Fruit fly (Drosophila melanogaster) whole organism, prepupa: ENCODE data around the gene CG3527.

Source experiments
- Blimp-1 ChIP-seq: fragments of 200-800 bp; sonication (Bioruptor generic); optimal IDR thresholded peaks from 3 replicates; lab custom pipeline; 2017; ENCODE audit warnings: missing biosample characterization, missing genetic modification characterization, mild to moderate bottlenecking, moderate library complexity, missing genetic modification reagents
- CG10631 ChIP-seq: fragments of 200-800 bp; sonication (Bioruptor generic); optimal IDR thresholded peaks from 2 replicates; lab custom pipeline; 2016; ENCODE audit warnings: missing biosample characterization, missing genetic modification characterization
- CG10669 ChIP-seq: fragments of 200-800 bp; sonication (Bioruptor generic); optimal IDR thresholded peaks from 3 replicates; lab custom pipeline; 2018; ENCODE audit warnings: missing biosample characterization, mild to moderate bottlenecking, missing genetic modification characterization, moderate library complexity
- CG11294 ChIP-seq: fragments of 200-800 bp; sonication (Bioruptor generic); IDR thresholded peaks from 2 replicates; pipeline ENCODE4 v1.3.6; 2022; ENCODE audit warnings: missing biosample characterization, missing genetic modification characterization
- CG11762 ChIP-seq: fragments of 200-800 bp; sonication (Bioruptor generic); optimal IDR thresholded peaks from 3 replicates; lab custom pipeline; 2016; ENCODE audit warnings: missing biosample characterization, missing genetic modification characterization; ENCODE audit not compliant: insufficient read depth
- CG1621 ChIP-seq: fragments of 200-800 bp; sonication (Bioruptor generic); optimal IDR thresholded peaks from 3 replicates; lab custom pipeline; 2018; ENCODE audit warnings: missing biosample characterization, mild to moderate bottlenecking, missing genetic modification characterization
- CG3032 ChIP-seq: fragments of 200-800 bp; optimal IDR thresholded peaks from 2 replicates; lab custom pipeline; 2019; ENCODE audit warnings: missing biosample characterization, mild to moderate bottlenecking, missing genetic modification characterization, moderate library complexity
- CG31627 ChIP-seq: fragments of 200-800 bp; sonication (Bioruptor generic); optimal IDR thresholded peaks from 3 replicates; lab custom pipeline; 2016; ENCODE audit warnings: missing biosample characterization, missing genetic modification characterization
- CG32006 ChIP-seq: fragments of 200-800 bp; sonication (Bioruptor generic); optimal IDR thresholded peaks from 3 replicates; lab custom pipeline; 2017; ENCODE audit warnings: missing biosample characterization, mild to moderate bottlenecking, missing genetic modification characterization
- CG34406 ChIP-seq: fragments of 200-800 bp; sonication (Bioruptor generic); optimal IDR thresholded peaks from 3 replicates; lab custom pipeline; 2016; ENCODE audit warnings: missing biosample characterization, missing genetic modification characterization
- CG3919 ChIP-seq: fragments of 200-800 bp; sonication (Bioruptor generic); optimal IDR thresholded peaks from 3 replicates; lab custom pipeline; 2016; ENCODE audit warnings: missing biosample characterization, missing genetic modification characterization
- CG4318 ChIP-seq: fragments of 200-800 bp; sonication (Bioruptor generic); optimal IDR thresholded peaks from 3 replicates; lab custom pipeline; 2017; ENCODE audit warnings: missing biosample characterization, mild to moderate bottlenecking, missing genetic modification characterization
- CG6163 ChIP-seq: fragments of 200-800 bp; sonication (Bioruptor generic); IDR thresholded peaks from 3 replicates; pipeline ENCODE4 v1.3.6; 2022; ENCODE audit warnings: missing biosample characterization, missing genetic modification characterization
- CG6276 ChIP-seq: fragments of 200-800 bp; sonication (Bioruptor generic); optimal IDR thresholded peaks from 2 replicates; lab custom pipeline; 2017; ENCODE audit warnings: missing biosample characterization, mild to moderate bottlenecking, missing genetic modification characterization
- CG6792 ChIP-seq: fragments of 200-800 bp; sonication (Bioruptor generic); optimal IDR thresholded peaks from 3 replicates; lab custom pipeline; 2016; ENCODE audit warnings: missing biosample characterization, missing genetic modification characterization
- CG6854 ChIP-seq: fragments of 200-800 bp; sonication (Bioruptor generic); optimal IDR thresholded peaks from 2 replicates; lab custom pipeline; 2017; ENCODE audit warnings: missing biosample characterization, mild to moderate bottlenecking, missing genetic modification characterization
- CG7368 ChIP-seq: fragments of 200-800 bp; sonication (Bioruptor generic); optimal IDR thresholded peaks from 3 replicates; lab custom pipeline; 2016; ENCODE audit warnings: missing biosample characterization, missing genetic modification characterization
- CG8119 ChIP-seq: fragments of 200-800 bp; sonication (Bioruptor generic); IDR thresholded peaks from 3 replicates; pipeline ENCODE4 v1.3.6; 2022; ENCODE audit warnings: missing biosample characterization, missing genetic modification characterization
- CG8319 ChIP-seq: fragments of 200-800 bp; sonication (Bioruptor generic); optimal IDR thresholded peaks from 3 replicates; lab custom pipeline; 2016; ENCODE audit warnings: missing biosample characterization, missing genetic modification characterization
- Eip78C ChIP-seq: fragments of 200-800 bp; sonication (Bioruptor generic); peaks from one replicate; lab custom pipeline; 2016; ENCODE audit warnings: missing biosample characterization, missing genetic modification characterization
- Eip93F ChIP-seq: fragments of 200-800 bp; sonication (Bioruptor generic); optimal IDR thresholded peaks from 2 replicates; lab custom pipeline; 2016; ENCODE audit warnings: missing biosample characterization, mild to moderate bottlenecking, missing genetic modification characterization
- Ets21C ChIP-seq: fragments of 200-800 bp; sonication (Bioruptor generic); optimal IDR thresholded peaks from 3 replicates; lab custom pipeline; 2016; ENCODE audit warnings: missing biosample characterization, missing genetic modification characterization
- Ets96B ChIP-seq: fragments of 200-800 bp; optimal IDR thresholded peaks from 2 replicates; lab custom pipeline; 2019; ENCODE audit warnings: missing biosample characterization, mild to moderate bottlenecking, missing genetic modification characterization, moderate library complexity
- Gug ChIP-seq: fragments of 200-800 bp; sonication (Bioruptor generic); IDR thresholded peaks from 2 replicates; pipeline ENCODE4 v1.3.6; 2022; ENCODE audit warnings: missing biosample characterization, missing genetic modification characterization
- Hr38 ChIP-seq: sonication (Bioruptor generic); optimal IDR thresholded peaks from 2 replicates; lab custom pipeline; 2016; ENCODE audit warnings: missing biosample characterization, missing genetic modification characterization
- Hr39 ChIP-seq: fragments of 200-800 bp; sonication (Bioruptor generic); optimal IDR thresholded peaks from 2 replicates; lab custom pipeline; 2016; ENCODE audit warnings: missing biosample characterization, missing genetic modification characterization
- Hr4 ChIP-seq: fragments of 200-800 bp; sonication (Bioruptor generic); optimal IDR thresholded peaks from 3 replicates; lab custom pipeline; 2016; ENCODE audit warnings: missing biosample characterization, missing genetic modification characterization
- Met ChIP-seq: fragments of 200-800 bp; sonication (Bioruptor generic); optimal IDR thresholded peaks from 3 replicates; lab custom pipeline; 2016; ENCODE audit warnings: missing biosample characterization, missing genetic modification characterization
- OdsH ChIP-seq: fragments of 200-800 bp; sonication (Bioruptor generic); optimal IDR thresholded peaks from 3 replicates; lab custom pipeline; 2016; ENCODE audit warnings: missing biosample characterization, missing genetic modification characterization
- Smox ChIP-seq: fragments of 200-800 bp; sonication (Bioruptor generic); optimal IDR thresholded peaks from 3 replicates; lab custom pipeline; 2016; ENCODE audit warnings: missing biosample characterization, missing genetic modification characterization
- Sox102F ChIP-seq: fragments of 200-800 bp; sonication (Bioruptor generic); optimal IDR thresholded peaks from 2 replicates; lab custom pipeline; 2016; ENCODE audit warnings: missing biosample characterization, mild to moderate bottlenecking, missing genetic modification characterization
- Sox14 ChIP-seq: fragments of 200-800 bp; sonication (Bioruptor generic); optimal IDR thresholded peaks from 3 replicates; lab custom pipeline; 2016; ENCODE audit warnings: missing biosample characterization, missing genetic modification characterization
- achi ChIP-seq: fragments of 200-800 bp; sonication (Bioruptor generic); optimal IDR thresholded peaks from 3 replicates; lab custom pipeline; 2016; ENCODE audit warnings: missing biosample characterization, missing genetic modification characterization
- acj6 ChIP-seq: fragments of 200-800 bp; sonication (Bioruptor generic); optimal IDR thresholded peaks from 3 replicates; lab custom pipeline; 2016; ENCODE audit warnings: missing biosample characterization, missing genetic modification characterization
- cyc ChIP-seq: fragments of 200-800 bp; sonication (Bioruptor generic); optimal IDR thresholded peaks from 3 replicates; lab custom pipeline; 2016; ENCODE audit warnings: missing biosample characterization, missing genetic modification characterization
- dac ChIP-seq: fragments of 200-800 bp; sonication (Bioruptor generic); optimal IDR thresholded peaks from 2 replicates; lab custom pipeline; 2017; ENCODE audit warnings: missing biosample characterization, mild to moderate bottlenecking, missing genetic modification characterization
- dsx ChIP-seq: fragments of 200-800 bp; optimal IDR thresholded peaks from 3 replicates; lab custom pipeline; 2019; ENCODE audit warnings: missing biosample characterization, mild to moderate bottlenecking, missing genetic modification characterization, moderate library complexity; ENCODE audit not compliant: poor library complexity, severe bottlenecking
- eg ChIP-seq: fragments of 200-800 bp; sonication (Bioruptor generic); IDR thresholded peaks from 3 replicates; pipeline ENCODE4 v1.3.6; 2022; ENCODE audit warnings: missing biosample characterization, missing genetic modification characterization
- esn ChIP-seq: fragments of 200-800 bp; sonication (Bioruptor generic); optimal IDR thresholded peaks from 2 replicates; lab custom pipeline; 2016; ENCODE audit warnings: missing biosample characterization, mild to moderate bottlenecking, missing genetic modification characterization, moderate library complexity
- fd59A ChIP-seq: fragments of 200-800 bp; sonication (Bioruptor generic); optimal IDR thresholded peaks from 2 replicates; lab custom pipeline; 2017; ENCODE audit warnings: missing biosample characterization, mild to moderate bottlenecking, missing genetic modification characterization, missing genetic modification reagents
- fd85E ChIP-seq: fragments of 200-800 bp; sonication (Bioruptor generic); optimal IDR thresholded peaks from 3 replicates; lab custom pipeline; 2016; ENCODE audit warnings: missing biosample characterization, missing genetic modification characterization
- fkh ChIP-seq: fragments of 200-800 bp; sonication (Bioruptor generic); optimal IDR thresholded peaks from 3 replicates; lab custom pipeline; 2017; ENCODE audit warnings: missing biosample characterization, mild to moderate bottlenecking, missing genetic modification characterization, moderate library complexity
- lz ChIP-seq: fragments of 200-800 bp; sonication (Bioruptor generic); optimal IDR thresholded peaks from 3 replicates; lab custom pipeline; 2016; ENCODE audit warnings: missing biosample characterization, missing genetic modification characterization
- net ChIP-seq: fragments of 200-800 bp; sonication (Bioruptor generic); optimal IDR thresholded peaks from 3 replicates; lab custom pipeline; 2016; ENCODE audit warnings: missing biosample characterization, missing genetic modification characterization
- pdm3 ChIP-seq: fragments of 200-800 bp; sonication (Bioruptor generic); optimal IDR thresholded peaks from 3 replicates; lab custom pipeline; 2016; ENCODE audit warnings: missing biosample characterization, missing genetic modification characterization
- salr ChIP-seq, 2 experiments: fragments of 200-800 bp; sonication (Bioruptor generic); optimal IDR thresholded peaks; 3 replicates each; lab custom pipeline; 2016 to 2018; ENCODE audit warnings: missing biosample characterization in 2 of 2, missing genetic modification characterization in 2 of 2, mild to moderate bottlenecking in 1 of 2
- spab ChIP-seq: fragments of 200-800 bp; sonication (Bioruptor generic); optimal IDR thresholded peaks from 2 replicates; lab custom pipeline; 2017; ENCODE audit warnings: missing biosample characterization, mild to moderate bottlenecking, missing genetic modification characterization, missing genetic modification reagents
- ss ChIP-seq, 2 experiments: fragments of 200-800 bp; sonication (Bioruptor generic); optimal IDR thresholded peaks; 2 replicates in 1 of 2; 3 replicates in 1 of 2; lab custom pipeline; 2017 to 2018; ENCODE audit warnings: mild to moderate bottlenecking in 2 of 2, missing biosample characterization in 2 of 2, missing genetic modification characterization in 2 of 2, moderate library complexity in 1 of 2
- svp ChIP-seq: fragments of 200-800 bp; sonication (Bioruptor generic); peaks from one replicate; lab custom pipeline; 2016; ENCODE audit warnings: missing biosample characterization, missing genetic modification characterization
- topi ChIP-seq: fragments of 200-800 bp; sonication (Bioruptor generic); optimal IDR thresholded peaks from 3 replicates; lab custom pipeline; 2016; ENCODE audit warnings: missing biosample characterization, missing genetic modification characterization
- vri ChIP-seq: fragments of 200-800 bp; sonication (Bioruptor generic); optimal IDR thresholded peaks from 3 replicates; lab custom pipeline; 2016; ENCODE audit warnings: missing biosample characterization, mild to moderate bottlenecking, missing genetic modification characterization

The CG3527 gene

dm6 chrX:4560182-4560845, 8.5 kb downstream of the CG3527 start:
- no peak for TF ChIP-seq spab (GFP tag; lab: Kevin White, UChicago)
- TF ChIP-seq Ets96B (tag; lab: Kevin White, UChicago) = peak; percentile 38
- peak; percentile 12 for TF ChIP-seq CG1621 (tag; lab: Kevin White, UChicago)
- TF ChIP-seq OdsH (GFP tag; lab: Kevin White, UChicago) = peak; percentile 13
- TF ChIP-seq salr (GFP tag; optimal IDR thresholded peaks at IDR 0.05; lab: Kevin White, UChicago) = peak in 1 of 2 experiments; percentile 33
- no peak for TF ChIP-seq CG4318 (GFP tag; lab: Kevin White, UChicago)
- peak; percentile 23 for TF ChIP-seq Smox
- no peak for TF ChIP-seq CG11294
- TF ChIP-seq CG32006 = no peak
- TF ChIP-seq CG6854 (GFP tag; lab: Kevin White, UChicago) = no peak
- TF ChIP-seq Eip93F (GFP tag; lab: Kevin White, UChicago) = no peak
- peak; percentile 32 for TF ChIP-seq Met (GFP tag; lab: Kevin White, UChicago)
- no peak for TF ChIP-seq Gug (GFP tag; lab: Robert Waterston, UW)
- TF ChIP-seq net (GFP tag; lab: Kevin White, UChicago) = no peak
- TF ChIP-seq fkh (GFP tag; lab: Kevin White, UChicago) = no peak
- 0 out of 3 replicates have a peak, but pooled peaks have one; percentile 11 for TF ChIP-seq CG6163 (GFP tag; lab: Robert Waterston, UW)
- TF ChIP-seq CG6276 (GFP tag; lab: Kevin White, UChicago) = no peak
- no peak for TF ChIP-seq eg
- peak; percentile 39 for TF ChIP-seq CG3919 (GFP tag; lab: Kevin White, UChicago)
- peak; percentile 19 for TF ChIP-seq Sox102F (GFP tag; lab: Kevin White, UChicago)
- TF ChIP-seq topi = peak; percentile 37
- TF ChIP-seq fd59A = peak; percentile 5
- no peak for TF ChIP-seq fd85E (GFP tag; lab: Kevin White, UChicago)
- no peak for TF ChIP-seq Hr38 (GFP tag; lab: Kevin White, UChicago)
- TF ChIP-seq Hr4 (GFP tag; lab: Kevin White, UChicago) = no peak
- no peak for TF ChIP-seq vri (GFP tag; lab: Kevin White, UChicago)
- peak; percentile 41 for TF ChIP-seq lz (GFP tag; lab: Kevin White, UChicago)
- TF ChIP-seq dac = no peak
- TF ChIP-seq CG31627 (GFP tag; lab: Kevin White, UChicago) = peak; percentile 45
- no peak for TF ChIP-seq CG8319 (GFP tag; lab: Kevin White, UChicago)
- TF ChIP-seq CG3032 (tag; lab: Kevin White, UChicago) = no peak
- TF ChIP-seq achi (GFP tag; lab: Kevin White, UChicago) = no peak
- TF ChIP-seq CG11762 (GFP tag; lab: Kevin White, UChicago) = no peak
- peak; percentile 38 for TF ChIP-seq CG10669
- TF ChIP-seq CG6792 = peak; percentile 26
- no peak for TF ChIP-seq Blimp-1
- peak in 1 of 2 experiments; percentile 20 for TF ChIP-seq ss (GFP tag; optimal IDR thresholded peaks at IDR 0.05; lab: Kevin White, UChicago)
- TF ChIP-seq svp (GFP tag; lab: Kevin White, UChicago) = no peak
- TF ChIP-seq CG8119 (GFP tag; lab: Robert Waterston, UW) = no peak
- no peak for TF ChIP-seq CG34406
- TF ChIP-seq dsx (GFP tag; lab: Kevin White, UChicago) = no peak
- peak; percentile 21 for TF ChIP-seq CG10631
- TF ChIP-seq acj6 (GFP tag; lab: Kevin White, UChicago) = peak; percentile 1
- peak; percentile 44 for TF ChIP-seq esn (GFP tag; lab: Kevin White, UChicago)
- no peak for TF ChIP-seq CG7368 (GFP tag; lab: Kevin White, UChicago)
- TF ChIP-seq pdm3 = peak; percentile 24
- no peak for TF ChIP-seq Ets21C (GFP tag; lab: Kevin White, UChicago)
- TF ChIP-seq Sox14 (GFP tag; lab: Kevin White, UChicago) = no peak
- peak; percentile 42 for TF ChIP-seq cyc (GFP tag; lab: Kevin White, UChicago)
- TF ChIP-seq Eip78C (GFP tag; lab: Kevin White, UChicago) = peak; percentile 75
- peak; percentile 55 for TF ChIP-seq Hr39
